Fruit fly (Drosophila melanogaster): ENCODE measurements around the gene CG31862.

CG31862 gene

dm6 chr2L:12365964-12366482, 27.4 kb downstream of the CG31862 start:
- TF ChIP-seq CG11294 (GFP tag; IDR thresholded peaks at IDR 0.05) = no peak
- no peak for TF ChIP-seq CG31627 (GFP tag; optimal IDR thresholded peaks at IDR 0.05)
- TF ChIP-seq CG8632 (GFP tag; optimal IDR thresholded peaks at IDR 0.05) = peak; percentile 34
- TF ChIP-seq pdm3 (GFP tag; optimal IDR thresholded peaks at IDR 0.05) = no peak
- TF ChIP-seq Sox15 (GFP tag; optimal IDR thresholded peaks at IDR 0.05) = no peak
- TF ChIP-seq CG3032 (tag; optimal IDR thresholded peaks at IDR 0.05) = no peak
- no peak for TF ChIP-seq CG11762 (GFP tag; optimal IDR thresholded peaks at IDR 0.05; ENCODE audit: insufficient read depth)
- TF ChIP-seq Eip93F (GFP tag; optimal IDR thresholded peaks at IDR 0.05) = no peak
- TF ChIP-seq cyc (GFP tag; optimal IDR thresholded peaks at IDR 0.05) = no peak
- no peak for TF ChIP-seq Sox14 (GFP tag; optimal IDR thresholded peaks at IDR 0.05)
- peak; percentile 68 for TF ChIP-seq Eip78C (GFP tag)
- TF ChIP-seq Hr39 (GFP tag; optimal IDR thresholded peaks at IDR 0.05) = no peak
- TF ChIP-seq eg (GFP tag; IDR thresholded peaks at IDR 0.05) = peak; percentile 67
- TF ChIP-seq svp (GFP tag) = no peak
- TF ChIP-seq OdsH (GFP tag; optimal IDR thresholded peaks at IDR 0.05) = no peak
- no peak for TF ChIP-seq acj6 (GFP tag; optimal IDR thresholded peaks at IDR 0.05)
- peak; percentile 17 for TF ChIP-seq Sox102F (GFP tag; optimal IDR thresholded peaks at IDR 0.05)
- peak; percentile 58; the same call in 1 of the 2 replicates for TF ChIP-seq CG15336 (GFP tag; IDR thresholded peaks at IDR 0.05)
- peak; percentile 51 for TF ChIP-seq CG6276 (GFP tag; optimal IDR thresholded peaks at IDR 0.05)
- TF ChIP-seq CG1621 (tag; optimal IDR thresholded peaks at IDR 0.05) = peak; percentile 46
- TF ChIP-seq CG16779 (tag; optimal IDR thresholded peaks at IDR 0.05) = peak; percentile 33
- peak; percentile 9 for TF ChIP-seq topi (GFP tag; optimal IDR thresholded peaks at IDR 0.05)
- TF ChIP-seq ss (GFP tag; optimal IDR thresholded peaks at IDR 0.05) = peak; percentile 24 to 32
- peak; percentile 8 for TF ChIP-seq CG32006 (GFP tag; optimal IDR thresholded peaks at IDR 0.05)
- TF ChIP-seq CG6163 (GFP tag; IDR thresholded peaks at IDR 0.05) = peak; percentile 59; the same call in 1 of the 3 replicates
- no peak for TF ChIP-seq CG3919 (GFP tag; optimal IDR thresholded peaks at IDR 0.05)
- TF ChIP-seq CG6854 (GFP tag; optimal IDR thresholded peaks at IDR 0.05) = no peak
- TF ChIP-seq vri (GFP tag; optimal IDR thresholded peaks at IDR 0.05) = peak; percentile 33
- TF ChIP-seq CG8119 (GFP tag; IDR thresholded peaks at IDR 0.05) = peak; percentile 47; the same call in 2 of the 3 replicates
- no peak for TF ChIP-seq esn (GFP tag; optimal IDR thresholded peaks at IDR 0.05)
- TF ChIP-seq Met (GFP tag; optimal IDR thresholded peaks at IDR 0.05) = no peak
- peak; percentile 7 for TF ChIP-seq CG6808 (GFP tag; optimal IDR thresholded peaks at IDR 0.05)
- TF ChIP-seq CG10631 (GFP tag; optimal IDR thresholded peaks at IDR 0.05) = no peak
- peak; percentile 9 for TF ChIP-seq CG7368 (GFP tag; optimal IDR thresholded peaks at IDR 0.05)
- TF ChIP-seq Gug (GFP tag; IDR thresholded peaks at IDR 0.05) = no peak; the same call in 1 of the 2 replicates
- TF ChIP-seq CG8319 (GFP tag; optimal IDR thresholded peaks at IDR 0.05) = no peak
- peak; percentile 27 for TF ChIP-seq net (GFP tag; optimal IDR thresholded peaks at IDR 0.05)
- no peak for TF ChIP-seq CG6792 (GFP tag; optimal IDR thresholded peaks at IDR 0.05)
- TF ChIP-seq spab (GFP tag; optimal IDR thresholded peaks at IDR 0.05) = no peak
- TF ChIP-seq CG4318 (GFP tag; optimal IDR thresholded peaks at IDR 0.05) = no peak
- peak; percentile 43 for TF ChIP-seq Lpt (GFP tag; optimal IDR thresholded peaks at IDR 0.05)
- no peak for TF ChIP-seq Smox (GFP tag; optimal IDR thresholded peaks at IDR 0.05)
- no peak for TF ChIP-seq Hr38 (GFP tag; optimal IDR thresholded peaks at IDR 0.05)
- peak; percentile 23 for TF ChIP-seq achi (GFP tag; optimal IDR thresholded peaks at IDR 0.05)
- TF ChIP-seq dac (GFP tag; optimal IDR thresholded peaks at IDR 0.05) = no peak
- TF ChIP-seq Ets21C (GFP tag; optimal IDR thresholded peaks at IDR 0.05) = no peak
- no peak for TF ChIP-seq fd85E (GFP tag; optimal IDR thresholded peaks at IDR 0.05)
- no peak for TF ChIP-seq lz (GFP tag; optimal IDR thresholded peaks at IDR 0.05)
- no peak for TF ChIP-seq CG11902 (GFP tag; optimal IDR thresholded peaks at IDR 0.05)
- TF ChIP-seq Eip75B (GFP tag; optimal IDR thresholded peaks at IDR 0.05) = no peak
- TF ChIP-seq CG9139 (GFP tag; optimal IDR thresholded peaks at IDR 0.05) = peak; percentile 6
- peak; percentile 0 for TF ChIP-seq CG10669 (GFP tag; optimal IDR thresholded peaks at IDR 0.05)
- TF ChIP-seq fd59A (GFP tag; optimal IDR thresholded peaks at IDR 0.05) = no peak
